Worm (Caenorhabditis elegans): ENCODE results near the gene ZC449.1.

DNA sequence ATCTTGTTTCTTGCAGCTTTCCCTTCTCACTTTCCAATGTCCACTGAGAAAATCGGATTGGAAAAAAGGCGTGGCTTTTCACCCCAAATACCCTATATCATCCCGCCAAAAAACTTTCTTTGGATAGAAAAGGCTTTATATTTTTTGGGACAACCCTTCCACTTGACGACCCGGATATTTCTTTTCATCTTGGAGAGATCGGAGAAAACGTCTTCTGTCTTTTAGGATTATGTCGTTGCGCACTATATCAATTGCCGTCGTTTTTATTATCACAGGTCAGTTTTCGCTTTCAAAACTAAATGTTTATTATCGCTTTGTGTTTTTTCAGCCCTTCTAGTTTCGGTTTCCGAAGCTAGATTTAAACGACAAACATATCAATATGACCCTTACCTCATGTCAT lies 19.7 kb downstream of the ZC449.1 start, which contains the start of gene Y64H9A.2:
- no peak for TF ChIP-seq lin-32 (GFP tag; optimal IDR thresholded peaks at IDR 0.05)
- TF ChIP-seq lin-13 (tag; optimal IDR thresholded peaks at IDR 0.05) = no peak
- no peak for TF ChIP-seq nhr-12 (tag; optimal IDR thresholded peaks at IDR 0.05)
